Worm (Caenorhabditis elegans): ENCODE measurements around the gene dpy-22.
A peak's percentile ranks its signal among the peaks of the same experiment; 100 is the strongest.

dpy-22 gene

ce11 chrX:9837989-9838541 is 16.0 kb upstream of the dpy-22 start, which contains the start of gene ipla-2 (continued):
- TF ChIP-seq nhr-76 (tag; optimal IDR thresholded peaks at IDR 0.05) (no peak), nhr-20 (tag; optimal IDR thresholded peaks at IDR 0.05) (peak; percentile 78), Y116A8C.19 (tag; optimal IDR thresholded peaks at IDR 0.05; ENCODE audit: borderline replicate concordance) (no peak), ztf-11 (tag; optimal IDR thresholded peaks at IDR 0.05) (no peak), sptf-1 (tag; optimal IDR thresholded peaks at IDR 0.05) (no peak), lin-15B (tag; optimal IDR thresholded peaks at IDR 0.05) (no peak), nhr-47 (tag; optimal IDR thresholded peaks at IDR 0.05) (peak; percentile 65), skn-1 (tag; optimal IDR thresholded peaks at IDR 0.05) (peak; percentile 87), efl-3 (GFP tag; optimal IDR thresholded peaks at IDR 0.05) (no peak), nhr-12 (tag; optimal IDR thresholded peaks at IDR 0.05) (no peak), snpc-4 (tag; optimal IDR thresholded peaks at IDR 0.05) (peak; percentile 32), mep-1 (tag; optimal IDR thresholded peaks at IDR 0.05) (peak; percentile 81), mef-2 (tag; optimal IDR thresholded peaks at IDR 0.05) (peak; percentile 9), egl-27 (tag; optimal IDR thresholded peaks at IDR 0.05) (no peak), F16B12.6 (tag; optimal IDR thresholded peaks at IDR 0.05) (peak; percentile 20), blmp-1 (tag; optimal IDR thresholded peaks at IDR 0.05) (peak; percentile 80), snu-23 (GFP tag; optimal IDR thresholded peaks at IDR 0.05) (peak; percentile 88), ceh-82 (tag; optimal IDR thresholded peaks at IDR 0.05) (peak in 2 of 3 experiments; percentile 11 to 70), elt-3 (tag; optimal IDR thresholded peaks at IDR 0.05) (no peak), fos-1 (tag; optimal IDR thresholded peaks at IDR 0.05) (no peak), fkh-10 (GFP tag; optimal IDR thresholded peaks at IDR 0.05) (peak; percentile 46), isw-1 (GFP tag; IDR thresholded peaks at IDR 0.05) (peak; percentile 23), vab-15 (tag; optimal IDR thresholded peaks at IDR 0.05) (no peak), ets-5 (GFP tag; IDR thresholded peaks at IDR 0.05) (no peak), lir-3 (tag; optimal IDR thresholded peaks at IDR 0.05; ENCODE audit: poor library complexity) (no peak), tbx-2 (tag; optimal IDR thresholded peaks at IDR 0.05) (peak; percentile 67), swsn-7 (tag; optimal IDR thresholded peaks at IDR 0.05) (peak; percentile 70), nhr-84 (tag; optimal IDR thresholded peaks at IDR 0.05) (no peak), mab-9 (GFP tag; IDR thresholded peaks at IDR 0.05) (no peak), sox-4 (tag; optimal IDR thresholded peaks at IDR 0.05) (no peak), nhr-19 (GFP tag; conservative IDR thresholded peaks at IDR 0.05) (peak; percentile 39; the same call in 1 of the 2 replicates), nhr-11 (tag; optimal IDR thresholded peaks at IDR 0.05) (no peak)

DNA sequence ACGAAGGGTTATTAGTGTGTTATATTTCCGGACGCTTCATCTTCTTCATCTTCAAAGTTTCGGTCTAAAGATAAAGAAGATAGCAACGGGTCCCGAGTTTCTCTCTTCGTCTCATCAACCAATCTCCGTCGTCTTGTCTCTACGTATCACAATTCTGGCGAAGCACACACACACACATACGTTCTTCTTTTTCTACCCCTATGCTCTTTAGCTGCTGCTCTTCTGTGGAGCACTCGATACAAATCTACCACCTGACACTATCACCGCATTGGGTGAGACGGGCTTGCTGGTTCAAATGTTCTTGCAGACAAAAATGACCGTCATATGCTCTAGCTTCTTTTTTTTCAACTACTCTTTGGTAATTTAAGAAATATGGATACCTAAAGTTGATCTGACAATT is 10.3 kb upstream of the dpy-22 start:
- TF ChIP-seq C34B4.2 (tag; optimal IDR thresholded peaks at IDR 0.05) (no peak), nhr-71 (tag; optimal IDR thresholded peaks at IDR 0.05) (peak; percentile 40), lsy-2 (tag; optimal IDR thresholded peaks at IDR 0.05) (peak in 1 of 2 experiments; percentile 3), C04F5.9 (tag; optimal IDR thresholded peaks at IDR 0.05) (no peak), lin-14 (GFP tag; optimal IDR thresholded peaks at IDR 0.05) (peak; percentile 52), lin-15B (tag; optimal IDR thresholded peaks at IDR 0.05) (no peak), aha-1 (tag; optimal IDR thresholded peaks at IDR 0.05) (no peak), sup-37 (GFP tag; optimal IDR thresholded peaks at IDR 0.05) (no peak), rnt-1 (tag; optimal IDR thresholded peaks at IDR 0.05) (peak; percentile 62)

- TF ChIP-seq nhr-47 (tag; optimal IDR thresholded peaks at IDR 0.05) (no peak), isw-1 (GFP tag; IDR thresholded peaks at IDR 0.05) (no peak), lsy-2 (tag; optimal IDR thresholded peaks at IDR 0.05) (no peak), nhr-76 (tag; optimal IDR thresholded peaks at IDR 0.05) (no peak), sptf-1 (tag; optimal IDR thresholded peaks at IDR 0.05) (no peak), ceh-8 (GFP tag; optimal IDR thresholded peaks at IDR 0.05) (peak; percentile 76), lin-35 (GFP tag; optimal IDR thresholded peaks at IDR 0.05) (no peak)
Measured at ce11 chrX:9831215-9831614, 9.1 kb upstream of the dpy-22 start, which contains the start of gene rrc-1. TSS of gene rrc-1 (minus strand) at chrX:9831288.

All from whole organism, L1 larva.